Fruit fly (Drosophila melanogaster) whole organism, embryonic: ENCODE results near the gene CG11374.

Experiments
- Adf1 ChIP-seq: fragments of 200-800 bp; sonication (Bioruptor generic); IDR thresholded peaks from 2 replicates; pipeline ENCODE4 v1.3.6; 2022; ENCODE audit warnings: missing biosample characterization, missing genetic modification characterization
- Asciz ChIP-seq: fragments of 200-800 bp; sonication (Bioruptor generic); optimal IDR thresholded peaks from 2 replicates; lab custom pipeline; 2017; ENCODE audit warnings: missing biosample characterization, mild to moderate bottlenecking, missing genetic modification characterization, missing genetic modification reagents
- Awh ChIP-seq: fragments of 200-800 bp; sonication (Bioruptor generic); IDR thresholded peaks from 2 replicates; pipeline ENCODE4, ENCODE4 v1.3.6; 2022; ENCODE audit warnings: missing biosample characterization, missing genetic modification characterization
- CG10274 ChIP-seq: fragments of 200-800 bp; sonication (Bioruptor generic); optimal IDR thresholded peaks from 3 replicates; lab custom pipeline; 2017; ENCODE audit warnings: missing biosample characterization, mild to moderate bottlenecking, missing genetic modification characterization
- CG10543 ChIP-seq: fragments of 200-800 bp; sonication (Bioruptor generic); optimal IDR thresholded peaks from 3 replicates; lab custom pipeline; 2017; ENCODE audit warnings: missing biosample characterization, mild to moderate bottlenecking, missing genetic modification characterization, moderate library complexity
- CG11398 ChIP-seq: fragments of 200-800 bp; sonication (Bioruptor generic); optimal IDR thresholded peaks from 2 replicates; lab custom pipeline; 2016; ENCODE audit warnings: missing biosample characterization, missing genetic modification characterization
- CG12219 ChIP-seq: fragments of 200-800 bp; sonication (Bioruptor generic); optimal IDR thresholded peaks from 3 replicates; lab custom pipeline; 2018; ENCODE audit warnings: missing biosample characterization, mild to moderate bottlenecking, missing genetic modification characterization
- CG12942 ChIP-seq: fragments of 200-800 bp; sonication (Bioruptor generic); optimal IDR thresholded peaks from 3 replicates; lab custom pipeline; 2016; ENCODE audit warnings: missing biosample characterization, missing genetic modification characterization
- CG13624 ChIP-seq: fragments of 200-800 bp; sonication (Bioruptor generic); optimal IDR thresholded peaks from 2 replicates; lab custom pipeline; 2016; ENCODE audit warnings: missing biosample characterization, missing genetic modification characterization
- CG14014 ChIP-seq: fragments of 200-800 bp; sonication (Bioruptor generic); IDR thresholded peaks from 2 replicates; pipeline ENCODE4 v1.3.6; 2022; ENCODE audit warnings: missing biosample characterization, missing genetic modification characterization
- CG14667 ChIP-seq: fragments of 200-800 bp; sonication (Bioruptor generic); IDR thresholded peaks from 2 replicates; pipeline ENCODE4 v1.3.6; 2022; ENCODE audit warnings: missing biosample characterization, missing genetic modification characterization
- CG16779 ChIP-seq: fragments of 200-800 bp; sonication (Bioruptor generic); IDR thresholded peaks from 2 replicates; pipeline ENCODE4 v1.3.6; 2022; ENCODE audit warnings: missing biosample characterization, missing genetic modification characterization
- CG1832 ChIP-seq: fragments of 200-800 bp; sonication (Bioruptor generic); optimal IDR thresholded peaks from 2 replicates; lab custom pipeline; 2017; ENCODE audit warnings: missing biosample characterization, mild to moderate bottlenecking, missing genetic modification characterization, inconsistent platforms
- CG18476 ChIP-seq: fragments of 200-800 bp; sonication (Bioruptor generic); optimal IDR thresholded peaks from 2 replicates; lab custom pipeline; 2016; ENCODE audit warnings: missing biosample characterization, mild to moderate bottlenecking, missing genetic modification characterization
- CG2202 ChIP-seq: fragments of 200-800 bp; sonication (Bioruptor generic); optimal IDR thresholded peaks from 2 replicates; lab custom pipeline; 2018; ENCODE audit warnings: missing biosample characterization, mild to moderate bottlenecking, missing genetic modification characterization
- CG2678 ChIP-seq: fragments of 200-800 bp; sonication (Bioruptor generic); optimal IDR thresholded peaks from 3 replicates; lab custom pipeline; 2019; ENCODE audit warnings: missing biosample characterization, mild to moderate bottlenecking, missing genetic modification characterization, moderate library complexity
- CG3163 ChIP-seq: fragments of 200-800 bp; sonication (Bioruptor generic); optimal IDR thresholded peaks from 3 replicates; lab custom pipeline; 2016; ENCODE audit warnings: missing biosample characterization, missing genetic modification characterization
- CG34422 ChIP-seq: fragments of 200-800 bp; sonication (Bioruptor generic); IDR thresholded peaks from 3 replicates; pipeline ENCODE4 v1.3.6; 2022; ENCODE audit warnings: missing biosample characterization, missing genetic modification characterization
- CG4424 ChIP-seq: fragments of 200-800 bp; sonication (Bioruptor generic); optimal IDR thresholded peaks from 3 replicates; lab custom pipeline; 2016; ENCODE audit warnings: missing biosample characterization, missing genetic modification characterization
- CG6683 ChIP-seq: fragments of 200-800 bp; sonication (Bioruptor generic); optimal IDR thresholded peaks from 2 replicates; lab custom pipeline; 2017; ENCODE audit warnings: missing biosample characterization, mild to moderate bottlenecking, missing genetic modification characterization, missing genetic modification reagents
- CG8089 ChIP-seq: fragments of 200-800 bp; sonication (Bioruptor generic); optimal IDR thresholded peaks from 3 replicates; lab custom pipeline; 2016; ENCODE audit warnings: missing biosample characterization, missing genetic modification characterization
- Dad ChIP-seq: fragments of 200-800 bp; sonication (Bioruptor generic); optimal IDR thresholded peaks from 3 replicates; lab custom pipeline; 2016; ENCODE audit warnings: missing biosample characterization, missing genetic modification characterization
- Drgx ChIP-seq: fragments of 200-800 bp; sonication (Bioruptor generic); IDR thresholded peaks from 2 replicates; pipeline ENCODE4 v1.3.6; 2022; ENCODE audit warnings: missing biosample characterization, missing genetic modification characterization
- ERR ChIP-seq: fragments of 200-800 bp; sonication (Bioruptor generic); optimal IDR thresholded peaks from 2 replicates; lab custom pipeline; 2016; ENCODE audit warnings: missing biosample characterization, missing genetic modification characterization
- Eip74EF ChIP-seq, 2 experiments: fragments of 200-800 bp in 1 of 2; fragments of >200 bp in 1 of 2; sonication (Bioruptor generic) in 1 of 2; optimal IDR thresholded peaks; 2 replicates each; lab custom pipeline; 2017 to 2019; ENCODE audit warnings: missing biosample characterization in 2 of 2, missing genetic modification characterization in 2 of 2, mild to moderate bottlenecking in 1 of 2, moderate library complexity in 1 of 2
- Ets97D ChIP-seq: fragments of 200-800 bp; sonication (Bioruptor generic); optimal IDR thresholded peaks from 3 replicates; lab custom pipeline; 2016; ENCODE audit warnings: missing biosample characterization, missing genetic modification characterization
- Jarid2 ChIP-seq: fragments of 200-800 bp; sonication (Bioruptor generic); optimal IDR thresholded peaks from 3 replicates; lab custom pipeline; 2017; ENCODE audit warnings: mild to moderate bottlenecking, missing biosample characterization, missing genetic modification reagents, missing genetic modification characterization
- Max ChIP-seq: fragments of 200-800 bp; sonication (Bioruptor generic); optimal IDR thresholded peaks from 2 replicates; lab custom pipeline; 2016; ENCODE audit warnings: missing biosample characterization, mild to moderate bottlenecking, missing genetic modification characterization
- Myb ChIP-seq: fragments of 200-800 bp; sonication (Bioruptor generic); optimal IDR thresholded peaks from 2 replicates; lab custom pipeline; 2016; ENCODE audit warnings: missing biosample characterization, missing genetic modification characterization
- Trl ChIP-seq, 3 experiments: fragments of >200 bp in 2 of 3; fragments of 200-800 bp in 1 of 3; sonication (Bioruptor generic) in 1 of 3; optimal IDR thresholded peaks; 2 replicates in 1 of 3; 3 replicates in 2 of 3; lab custom pipeline; 2016 to 2017; ENCODE audit warnings: missing biosample characterization in 1 of 3, missing genetic modification characterization in 1 of 3
- ash1 ChIP-seq: fragments of 200-800 bp; sonication (Bioruptor generic); optimal IDR thresholded peaks from 2 replicates; lab custom pipeline; 2018; ENCODE audit warnings: missing biosample characterization, mild to moderate bottlenecking, missing genetic modification characterization
- chn ChIP-seq: fragments of 200-800 bp; sonication (Bioruptor generic); optimal IDR thresholded peaks from 2 replicates; lab custom pipeline; 2016; ENCODE audit warnings: missing biosample characterization, missing genetic modification characterization
- croc ChIP-seq: fragments of 200-800 bp; sonication (Bioruptor generic); conservative IDR thresholded peaks from 3 replicates; pipeline ENCODE4 v1.3.6; 2022; ENCODE audit warnings: missing biosample characterization, missing genetic modification characterization
- crol ChIP-seq: fragments of 200-800 bp; sonication (Bioruptor generic); IDR thresholded peaks from 2 replicates; pipeline ENCODE4 v1.3.6; 2022; ENCODE audit warnings: missing biosample characterization, missing genetic modification characterization
- emc ChIP-seq: fragments of 200-800 bp; sonication (Bioruptor generic); optimal IDR thresholded peaks from 2 replicates; lab custom pipeline; 2016; ENCODE audit warnings: missing biosample characterization, missing genetic modification characterization
- exex ChIP-seq: fragments of 200-800 bp; sonication (Bioruptor generic); optimal IDR thresholded peaks from 4 replicates; lab custom pipeline; 2018; ENCODE audit warnings: missing biosample characterization, mild to moderate bottlenecking, missing genetic modification characterization, moderate library complexity
- gro ChIP-seq: fragments of 200-800 bp; sonication (Bioruptor generic); optimal IDR thresholded peaks from 2 replicates; lab custom pipeline; 2016; ENCODE audit warnings: missing biosample characterization, missing genetic modification characterization
- gsb-n ChIP-seq: fragments of 200-800 bp; sonication (Bioruptor generic); optimal IDR thresholded peaks from 3 replicates; lab custom pipeline; 2018; ENCODE audit warnings: missing biosample characterization, mild to moderate bottlenecking, missing genetic modification characterization
- hkb ChIP-seq, 2 experiments: fragments of 200-800 bp in 1 of 2; fragments of >200 bp in 1 of 2; sonication (Bioruptor generic) in 1 of 2; IDR thresholded peaks in 1 of 2; optimal IDR thresholded peaks in 1 of 2; 2 replicates each; pipeline versions ENCODE4 v1.3.6 to Lab custom; 2017 to 2022; ENCODE audit warnings: missing biosample characterization in 1 of 2, missing genetic modification characterization in 1 of 2
- kah ChIP-seq: fragments of 200-800 bp; sonication (Bioruptor generic); optimal IDR thresholded peaks from 2 replicates; lab custom pipeline; 2018; ENCODE audit warnings: missing biosample characterization, mild to moderate bottlenecking, missing genetic modification characterization
- luna ChIP-seq: fragments of 200-800 bp; sonication (Bioruptor generic); optimal IDR thresholded peaks from 2 replicates; lab custom pipeline; 2016; ENCODE audit warnings: missing biosample characterization, missing genetic modification characterization
- nmo ChIP-seq: fragments of 200-800 bp; sonication (Bioruptor generic); optimal IDR thresholded peaks from 2 replicates; lab custom pipeline; 2018; ENCODE audit warnings: missing biosample characterization, mild to moderate bottlenecking, missing genetic modification characterization, moderate library complexity
- pnt ChIP-seq: fragments of 200-800 bp; sonication (Bioruptor generic); optimal IDR thresholded peaks from 3 replicates; lab custom pipeline; 2016; ENCODE audit warnings: missing biosample characterization, missing genetic modification characterization
- sens-2 ChIP-seq: fragments of 200-800 bp; sonication (Bioruptor generic); IDR thresholded peaks from 2 replicates; pipeline ENCODE4 v1.3.6; 2022; ENCODE audit warnings: missing biosample characterization, missing genetic modification characterization
- sisA ChIP-seq: fragments of 200-800 bp; sonication (Bioruptor generic); IDR thresholded peaks from 2 replicates; pipeline ENCODE4 v1.3.6; 2022; ENCODE audit warnings: missing biosample characterization, missing genetic modification characterization
- tgo ChIP-seq: fragments of 200-800 bp; sonication (Bioruptor generic); IDR thresholded peaks from 3 replicates; pipeline ENCODE4 v1.3.6; 2022; ENCODE audit warnings: missing biosample characterization, missing genetic modification characterization
- vvl ChIP-seq: fragments of 200-800 bp; sonication (Bioruptor generic); IDR thresholded peaks from 2 replicates; pipeline ENCODE4 v1.3.6; 2022; ENCODE audit warnings: missing biosample characterization, missing genetic modification characterization
- zen2 ChIP-seq: fragments of 200-800 bp; sonication (Bioruptor generic); IDR thresholded peaks from 3 replicates; pipeline ENCODE4 v1.3.6; 2022; ENCODE audit warnings: missing biosample characterization, missing genetic modification characterization; ENCODE audit not compliant: partially characterized antibody

Gene CG11374

dm6 chr2L:66369-67278 is 9.5 kb upstream of the CG11374 start, which contains the start of gene dbr (continued):
- peak; percentile 48 for TF ChIP-seq Jarid2 (GFP tag; lab: Kevin White, UChicago)
- TF ChIP-seq CG2678 (tag; lab: Kevin White, UChicago), result peak; percentile 50
- no peak for TF ChIP-seq CG2202
- peak; percentile 35 for TF ChIP-seq gsb-n (tag; lab: Kevin White, UChicago)
- no peak for TF ChIP-seq Dad
- peak; percentile 85 for TF ChIP-seq Drgx
- TF ChIP-seq CG11398 (GFP tag; lab: Kevin White, UChicago), result no peak
- TF ChIP-seq vvl, result peak; percentile 62; the same call in 1 of the 2 replicates
- TF ChIP-seq CG1832 (GFP tag; lab: Kevin White, UChicago), result no peak
- no peak for TF ChIP-seq CG12219 (GFP tag; lab: Kevin White, UChicago)
- peak; percentile 52 for TF ChIP-seq CG3163
- no peak for TF ChIP-seq CG10274 (GFP tag; lab: Kevin White, UChicago)
- no peak for TF ChIP-seq CG14667 (GFP tag; lab: Robert Waterston, UW)
- TF ChIP-seq CG13624, result peak; percentile 80
- no peak for TF ChIP-seq Ets97D (GFP tag; lab: Kevin White, UChicago)
- TF ChIP-seq croc, result no peak
- no peak for TF ChIP-seq sens-2
- TF ChIP-seq CG34422 (GFP tag; lab: Robert Waterston, UW), result peak; percentile 10; the same call in 1 of the 3 replicates
- TF ChIP-seq crol (GFP tag; lab: Robert Waterston, UW), result no peak; the same call in 1 of the 2 replicates
- no peak for TF ChIP-seq pnt (GFP tag; lab: Kevin White, UChicago)
- peak; percentile 36; the same call in 1 of the 2 replicates for TF ChIP-seq Adf1 (GFP tag; lab: Robert Waterston, UW)
- no peak for TF ChIP-seq tgo (GFP tag; lab: Robert Waterston, UW)
- TF ChIP-seq CG16779 (GFP tag; lab: Robert Waterston, UW), result no peak
- TF ChIP-seq gro (GFP tag; lab: Kevin White, UChicago), result peak; percentile 31
- no peak for TF ChIP-seq chn (GFP tag; lab: Kevin White, UChicago)
- TF ChIP-seq exex, result no peak
- peak; percentile 62 for TF ChIP-seq ash1
- no peak; the same call in 2 of the 3 replicates for TF ChIP-seq zen2 (GFP tag; lab: Robert Waterston, UW)
- no peak for TF ChIP-seq Awh (GFP tag; lab: Robert Waterston, UW)
- peak; percentile 86 for TF ChIP-seq CG10543
- TF ChIP-seq kah (GFP tag; lab: Kevin White, UChicago), result peak; percentile 26
- TF ChIP-seq CG8089 (GFP tag; lab: Kevin White, UChicago), result no peak
- no peak for TF ChIP-seq CG4424 (GFP tag; lab: Kevin White, UChicago)
- TF ChIP-seq Asciz, result no peak
- TF ChIP-seq CG14014 (GFP tag; lab: Robert Waterston, UW), result no peak; the same call in 1 of the 2 replicates
- no peak for TF ChIP-seq Eip74EF (GFP tag; optimal IDR thresholded peaks at IDR 0.05; lab: Kevin White, UChicago)
- TF ChIP-seq Trl (optimal IDR thresholded peaks at IDR 0.05; lab: Kevin White, UChicago), result peak; percentile 85 to 97
- peak; percentile 27 for TF ChIP-seq Trl (GFP tag; optimal IDR thresholded peaks at IDR 0.05; lab: Kevin White, UChicago)
- no peak for TF ChIP-seq CG6683 (GFP tag; lab: Kevin White, UChicago)
- TF ChIP-seq hkb (optimal IDR thresholded peaks at IDR 0.05; lab: Kevin White, UChicago), result no peak
- TF ChIP-seq hkb (GFP tag; IDR thresholded peaks at IDR 0.05; lab: Robert Waterston, UW), result no peak
- TF ChIP-seq sisA, result no peak
- no peak for TF ChIP-seq nmo
- no peak for TF ChIP-seq ERR
- TF ChIP-seq Myb (GFP tag; lab: Kevin White, UChicago), result no peak
- TF ChIP-seq luna, result no peak
- TF ChIP-seq CG18476 (GFP tag; lab: Kevin White, UChicago), result no peak
- TF ChIP-seq Max (GFP tag; lab: Kevin White, UChicago), result no peak
- TF ChIP-seq CG12942 (GFP tag; lab: Kevin White, UChicago), result no peak
- no peak for TF ChIP-seq emc (GFP tag; lab: Kevin White, UChicago)
